Fruit fly (Drosophila melanogaster): ENCODE measurements around the gene mtgo.

Gene mtgo

dm6 chr2L:16521345-16522285 lies 23.2 kb upstream of the mtgo start (continued):
- TF ChIP-seq Hr3 (GFP tag; optimal IDR thresholded peaks at IDR 0.05): no peak
- peak; percentile 73 for TF ChIP-seq CG10959 (GFP tag; IDR thresholded peaks at IDR 0.05)
- peak; percentile 16 for TF ChIP-seq gro (GFP tag; optimal IDR thresholded peaks at IDR 0.05)
- peak; percentile 74 for TF ChIP-seq dmrt99B (tag; optimal IDR thresholded peaks at IDR 0.05)
- peak; percentile 94 for TF ChIP-seq sqz (GFP tag; optimal IDR thresholded peaks at IDR 0.05)
- TF ChIP-seq unpg (GFP tag; optimal IDR thresholded peaks at IDR 0.05): peak; percentile 85
- peak; percentile 53 for TF ChIP-seq Bteb2 (GFP tag; optimal IDR thresholded peaks at IDR 0.05)
- TF ChIP-seq NFAT (GFP tag; IDR thresholded peaks at IDR 0.05): peak; percentile 33; the same call in 1 of the 2 replicates
- TF ChIP-seq slbo (GFP tag; IDR thresholded peaks at IDR 0.05): 0 out of 2 replicates have a peak, but pooled peaks have one; percentile 3
- peak; percentile 92 for TF ChIP-seq HmgZ (tag; optimal IDR thresholded peaks at IDR 0.05)
- no peak for TF ChIP-seq hb (GFP tag; IDR thresholded peaks at IDR 0.05; ENCODE audit: partially characterized antibody)
- TF ChIP-seq CG4854 (GFP tag; optimal IDR thresholded peaks at IDR 0.05): peak; percentile 57
- peak; percentile 19; the same call in 1 of the 2 replicates for TF ChIP-seq gt (GFP tag; IDR thresholded peaks at IDR 0.05)
- TF ChIP-seq gem (tag; optimal IDR thresholded peaks at IDR 0.05): peak; percentile 81
- TF ChIP-seq CG13296 (GFP tag; optimal IDR thresholded peaks at IDR 0.05): peak; percentile 84
- TF ChIP-seq YL-1 (GFP tag; optimal IDR thresholded peaks at IDR 0.05): peak; percentile 89
- TF ChIP-seq CG31365 (tag; optimal IDR thresholded peaks at IDR 0.05): peak; percentile 83
- TF ChIP-seq CG17186 (GFP tag; optimal IDR thresholded peaks at IDR 0.05): peak; percentile 92
- TF ChIP-seq pho (GFP tag; optimal IDR thresholded peaks at IDR 0.05): peak; percentile 53
- peak; percentile 90 for TF ChIP-seq TFAM (GFP tag; optimal IDR thresholded peaks at IDR 0.05)
- peak; percentile 37 for TF ChIP-seq CG4820 (GFP tag; optimal IDR thresholded peaks at IDR 0.05)
- no peak for TF ChIP-seq CG10565 (GFP tag; optimal IDR thresholded peaks at IDR 0.05)
- no peak for TF ChIP-seq pita (GFP tag; optimal IDR thresholded peaks at IDR 0.05)
- TF ChIP-seq ssp (GFP tag; IDR thresholded peaks at IDR 0.05): no peak
- peak; percentile 66 for TF ChIP-seq CG3065 (GFP tag; optimal IDR thresholded peaks at IDR 0.05)
- TF ChIP-seq tio (GFP tag; optimal IDR thresholded peaks at IDR 0.05): peak; percentile 33
- peak; percentile 57 for TF ChIP-seq Hsf (GFP tag; optimal IDR thresholded peaks at IDR 0.05)
- TF ChIP-seq D19A (tag; optimal IDR thresholded peaks at IDR 0.05): peak; percentile 68
- 0 out of 2 replicates have a peak, but pooled peaks have one; percentile 35 for TF ChIP-seq cas (GFP tag; IDR thresholded peaks at IDR 0.05)
- peak; percentile 51 for TF ChIP-seq CG7372 (GFP tag; IDR thresholded peaks at IDR 0.05)
- peak; percentile 76 for TF ChIP-seq CG11696 (GFP tag; IDR thresholded peaks at IDR 0.05)
- no peak for TF ChIP-seq CG31388 (GFP tag; optimal IDR thresholded peaks at IDR 0.05)
- no peak for TF ChIP-seq Xbp1 (GFP tag; optimal IDR thresholded peaks at IDR 0.05)
- TF ChIP-seq CG12155 (GFP tag; optimal IDR thresholded peaks at IDR 0.05): no peak
- no peak for TF ChIP-seq vnd (GFP tag; IDR thresholded peaks at IDR 0.05; ENCODE audit: partially characterized antibody)
- TF ChIP-seq hkb (optimal IDR thresholded peaks at IDR 0.05): no peak
- peak; percentile 88; the same call in 1 of the 2 replicates for TF ChIP-seq hkb (GFP tag; IDR thresholded peaks at IDR 0.05)
- peak; percentile 93 for TF ChIP-seq otp (GFP tag; IDR thresholded peaks at IDR 0.05)
- peak; percentile 88 for TF ChIP-seq CG12219 (GFP tag; optimal IDR thresholded peaks at IDR 0.05)
- TF ChIP-seq stc (GFP tag; IDR thresholded peaks at IDR 0.05): peak; percentile 82
- peak; percentile 89 for TF ChIP-seq psq (GFP tag; optimal IDR thresholded peaks at IDR 0.05)
- peak; percentile 67 for TF ChIP-seq chn (GFP tag; optimal IDR thresholded peaks at IDR 0.05)
- peak; percentile 38 for TF ChIP-seq CG30403 (GFP tag; optimal IDR thresholded peaks at IDR 0.05)
- TF ChIP-seq br (optimal IDR thresholded peaks at IDR 0.05): no peak
- TF ChIP-seq Atf3 (GFP tag; optimal IDR thresholded peaks at IDR 0.05): peak; percentile 40
- TF ChIP-seq CG9797 (GFP tag; optimal IDR thresholded peaks at IDR 0.05): peak; percentile 54
- TF ChIP-seq Adf1 (GFP tag; IDR thresholded peaks at IDR 0.05): peak; percentile 80
- peak; percentile 97 for TF ChIP-seq CG2202 (tag; optimal IDR thresholded peaks at IDR 0.05)
- peak; percentile 72 for TF ChIP-seq pfk (GFP tag; optimal IDR thresholded peaks at IDR 0.05)
- peak; percentile 83 for TF ChIP-seq CG18262 (tag; optimal IDR thresholded peaks at IDR 0.05)

Measured in whole organism, embryonic.